Fruit fly (Drosophila melanogaster) ovary, adult (tissue): Measurements from ENCODE around the gene CG18789.

Experiments used
- CG17801 ChIP-seq: fragments of 200-800 bp; optimal IDR thresholded peaks from 2 replicates; lab custom pipeline; 2019; ENCODE audit warnings: missing biosample characterization, mild to moderate bottlenecking, missing genetic modification characterization, moderate library complexity; ENCODE audit not compliant: partially characterized antibody

The CG18789 gene

dm6 chr2L:11973145-11973738 lies 22.0 kb downstream of the CG18789 start:
- TF ChIP-seq CG17801 (GFP tag; lab: Kevin White, UChicago) = no peak

dm6 chr2L:11970853-11971397 lies 24.3 kb downstream of the CG18789 start:
- TF ChIP-seq CG17801 (GFP tag; lab: Kevin White, UChicago) = peak; percentile 36

dm6 chr2L:11970343-11970742 lies 24.9 kb downstream of the CG18789 start:
- TF ChIP-seq CG17801 (GFP tag; lab: Kevin White, UChicago) = no peak

- no peak for TF ChIP-seq CG17801 (GFP tag; lab: Kevin White, UChicago)
Observed at dm6 chr2L:11969424-11969823, 25.8 kb downstream of the CG18789 start.

dm6 chr2L:11968581-11969272 lies 26.5 kb downstream of the CG18789 start:
- no peak for TF ChIP-seq CG17801 (GFP tag; lab: Kevin White, UChicago)

dm6 chr2L:11965610-11966594 lies 29.3 kb downstream of the CG18789 start:
- TF ChIP-seq CG17801 (GFP tag; lab: Kevin White, UChicago) = no peak

dm6 chr2L:11963422-11964322 lies 31.6 kb downstream of the CG18789 start:
- TF ChIP-seq CG17801 (GFP tag; lab: Kevin White, UChicago) = peak; percentile 74

- TF ChIP-seq CG17801 (GFP tag; lab: Kevin White, UChicago) = no peak
Observed at dm6 chr2L:11960909-11961308, 34.3 kb downstream of the CG18789 start.

dm6 chr2L:11958729-11959128 lies 36.5 kb downstream of the CG18789 start:
- TF ChIP-seq CG17801 (GFP tag; lab: Kevin White, UChicago) = no peak

dm6 chr2L:11955839-11956238 lies 39.4 kb downstream of the CG18789 start:
- no peak for TF ChIP-seq CG17801 (GFP tag; lab: Kevin White, UChicago)

- no peak for TF ChIP-seq CG17801 (GFP tag; lab: Kevin White, UChicago)
Observed at dm6 chr2L:11949917-11950316, 45.3 kb downstream of the CG18789 start.

dm6 chr2L:11948479-11948878 lies 46.8 kb downstream of the CG18789 start:
- no peak for TF ChIP-seq CG17801 (GFP tag; lab: Kevin White, UChicago)

dm6 chr2L:11947641-11948040 lies 47.6 kb downstream of the CG18789 start, which contains the start of gene CG16964:
Gene CG16964, plus strand, starts transcription at chr2L:11947941.
- no peak for TF ChIP-seq CG17801 (GFP tag; lab: Kevin White, UChicago)
